Worm (Caenorhabditis elegans): ENCODE measurements around the gene F59E11.5.
A peak's percentile ranks its signal among the peaks of the same experiment; 100 is the strongest.

The F59E11.5 gene

DNA sequence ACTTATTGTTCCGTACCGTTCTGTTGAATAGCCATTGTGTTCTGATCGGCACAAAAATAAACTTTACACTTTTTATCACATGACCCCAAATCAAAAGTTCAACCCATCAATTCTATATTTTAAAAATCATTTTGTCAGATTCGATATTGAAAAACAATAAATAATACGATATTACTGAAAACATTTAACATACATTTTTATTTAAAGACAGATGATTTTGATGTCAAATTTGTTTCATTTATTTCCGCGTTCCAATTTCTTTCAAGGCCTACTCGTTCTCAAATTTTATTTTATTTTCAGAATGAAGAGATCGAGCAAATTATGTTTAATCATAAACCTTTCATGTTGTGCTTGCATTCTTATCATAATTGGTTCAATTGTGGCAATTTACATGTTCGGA lies at the start of gene F59E11.5:
TSS of gene F59E11.5 (plus strand) at position 301 of the 400 bp plus-strand sequence.
- TF ChIP-seq zag-1 (tag; optimal IDR thresholded peaks at IDR 0.05) (no peak), nhr-21 (tag; optimal IDR thresholded peaks at IDR 0.05) (no peak), crh-2 (tag; optimal IDR thresholded peaks at IDR 0.05) (no peak), unc-62 (GFP tag; optimal IDR thresholded peaks at IDR 0.05) (no peak), nhr-25 (tag; optimal IDR thresholded peaks at IDR 0.05) (peak; percentile 35), ceh-82 (tag; optimal IDR thresholded peaks at IDR 0.05) (no peak), F13H6.1 (tag; optimal IDR thresholded peaks at IDR 0.05) (no peak), mab-5 (tag; optimal IDR thresholded peaks at IDR 0.05) (no peak)

DNA sequence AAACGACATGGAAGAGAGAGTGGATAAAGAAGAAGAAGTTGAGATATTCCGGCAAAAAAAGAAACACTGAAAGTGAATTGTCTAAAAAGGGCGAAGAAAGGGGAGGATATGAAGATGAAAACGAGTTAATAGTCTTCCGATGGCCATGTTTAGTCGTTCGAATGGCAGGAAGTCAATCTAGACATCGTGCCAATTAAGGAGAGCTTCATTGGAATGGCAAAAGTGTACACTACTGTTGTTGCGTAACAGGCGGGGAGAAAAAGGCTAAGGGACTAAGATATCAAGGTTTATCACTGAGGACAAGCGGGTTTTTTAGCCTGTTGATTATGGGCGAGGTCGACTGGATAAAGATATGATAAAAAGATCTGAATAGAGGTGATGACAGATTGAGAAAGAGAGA lies 48.8 kb upstream of the F59E11.5 start:
- TF ChIP-seq Y55F3AM.14 (GFP tag; optimal IDR thresholded peaks at IDR 0.05) = no peak
- no peak for TF ChIP-seq peb-1 (tag; optimal IDR thresholded peaks at IDR 0.05)
- TF ChIP-seq elt-3 (tag; optimal IDR thresholded peaks at IDR 0.05) = no peak
- no peak for TF ChIP-seq ZK546.5 (tag; optimal IDR thresholded peaks at IDR 0.05)
- TF ChIP-seq ztf-1 (GFP tag; conservative IDR thresholded peaks at IDR 0.05) = no peak
- TF ChIP-seq crh-2 (tag; optimal IDR thresholded peaks at IDR 0.05) = no peak
- TF ChIP-seq nhr-25 (tag; optimal IDR thresholded peaks at IDR 0.05) = no peak
- TF ChIP-seq sma-9 (GFP tag; optimal IDR thresholded peaks at IDR 0.05) = no peak
- no peak for TF ChIP-seq sma-9 (tag; optimal IDR thresholded peaks at IDR 0.05)
- TF ChIP-seq sma-3 (GFP tag; optimal IDR thresholded peaks at IDR 0.05) = no peak
- TF ChIP-seq blmp-1 (tag; optimal IDR thresholded peaks at IDR 0.05; ENCODE audit: insufficient read depth) = no peak
- no peak for TF ChIP-seq unc-62 (GFP tag; optimal IDR thresholded peaks at IDR 0.05)
- no peak for TF ChIP-seq unc-39 (tag; optimal IDR thresholded peaks at IDR 0.05)
- TF ChIP-seq alr-1 (tag; optimal IDR thresholded peaks at IDR 0.05) = no peak
- TF ChIP-seq nhr-21 (tag; optimal IDR thresholded peaks at IDR 0.05) = no peak

DNA sequence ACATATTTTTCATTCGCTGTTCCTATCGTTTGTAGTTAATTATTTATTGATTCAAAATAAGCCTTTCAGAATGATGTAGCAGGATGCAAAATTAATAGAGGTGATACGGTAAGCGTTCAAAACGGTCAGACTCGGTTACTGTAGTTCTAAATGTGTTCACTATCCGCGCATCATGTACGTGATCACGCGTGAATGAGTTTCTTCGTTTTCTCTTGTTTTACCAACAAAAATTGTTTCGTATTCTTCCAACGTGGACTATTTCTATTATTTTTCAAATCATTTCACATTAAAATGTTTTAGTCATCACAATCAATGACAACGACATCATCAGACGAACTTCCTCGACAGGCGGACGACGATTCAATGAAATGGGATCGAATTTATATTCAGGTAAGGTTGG lies 47.4 kb upstream of the F59E11.5 start, which contains the start of gene gck-1:
TSS of gene gck-1 (plus strand) at position 301 of the 400 bp plus-strand sequence.
- TF ChIP-seq egl-27 (tag; optimal IDR thresholded peaks at IDR 0.05) (no peak), skn-1 (tag; optimal IDR thresholded peaks at IDR 0.05) (no peak), crh-2 (tag; optimal IDR thresholded peaks at IDR 0.05) (no peak), ztf-1 (GFP tag; conservative IDR thresholded peaks at IDR 0.05) (no peak), zag-1 (tag; optimal IDR thresholded peaks at IDR 0.05) (no peak), unc-39 (tag; optimal IDR thresholded peaks at IDR 0.05) (no peak), fos-1 (tag; optimal IDR thresholded peaks at IDR 0.05) (no peak), nhr-237 (tag; optimal IDR thresholded peaks at IDR 0.05) (no peak), ztf-4 (tag; optimal IDR thresholded peaks at IDR 0.05) (no peak), sma-3 (GFP tag; optimal IDR thresholded peaks at IDR 0.05) (no peak), nhr-77 (tag; optimal IDR thresholded peaks at IDR 0.05) (no peak), lin-11 (tag; optimal IDR thresholded peaks at IDR 0.05) (no peak), nhr-10 (tag; optimal IDR thresholded peaks at IDR 0.05) (no peak), R02D3.7 (tag; optimal IDR thresholded peaks at IDR 0.05) (no peak), lsy-2 (tag; optimal IDR thresholded peaks at IDR 0.05) (no peak)

DNA sequence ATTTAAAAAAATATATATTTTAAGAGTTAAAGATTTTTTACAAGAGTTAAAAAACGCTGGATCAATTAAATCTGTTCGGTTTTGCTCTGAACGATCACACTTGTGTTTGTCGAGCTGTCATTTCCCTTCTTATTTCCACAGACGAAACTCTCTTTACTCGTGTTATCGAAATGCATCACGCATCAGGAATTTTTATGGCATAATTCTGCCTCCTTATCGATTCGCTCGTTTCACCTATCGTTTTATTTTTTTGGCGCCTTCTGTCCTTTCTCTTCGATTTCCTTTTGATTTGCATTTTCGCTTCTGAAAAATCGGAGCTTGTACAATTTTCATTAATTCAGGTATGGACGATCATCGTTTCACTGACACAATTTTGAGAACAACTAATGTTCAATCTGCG lies 46.5 kb upstream of the F59E11.5 start:
- TF ChIP-seq fos-1 (tag; optimal IDR thresholded peaks at IDR 0.05) (peak; percentile 66), sma-3 (GFP tag; optimal IDR thresholded peaks at IDR 0.05) (no peak)

DNA sequence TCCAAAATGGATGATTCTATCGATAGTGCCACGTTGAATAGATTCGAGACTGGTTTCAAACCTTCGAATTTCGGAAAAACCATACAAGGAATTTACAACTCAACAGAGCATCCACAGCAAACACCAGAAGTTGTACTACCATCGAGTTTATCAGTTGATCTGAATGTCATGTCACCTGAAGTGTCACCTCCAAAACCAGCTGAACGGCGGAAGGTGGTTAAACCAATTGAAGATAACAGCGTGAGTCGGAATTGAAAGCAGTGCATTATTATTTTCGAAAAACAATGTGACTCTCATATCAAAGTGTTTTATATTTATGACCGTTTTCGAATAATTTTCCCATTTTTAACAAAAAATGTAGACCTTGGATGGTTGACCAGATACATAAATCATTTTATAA lies 45.9 kb upstream of the F59E11.5 start:
- no peak for TF ChIP-seq unc-55 (GFP tag; optimal IDR thresholded peaks at IDR 0.05)
- TF ChIP-seq unc-62 (GFP tag; optimal IDR thresholded peaks at IDR 0.05) = no peak
- no peak for TF ChIP-seq nhr-23 (tag; optimal IDR thresholded peaks at IDR 0.05)
- TF ChIP-seq ceh-16 (tag; optimal IDR thresholded peaks at IDR 0.05) = no peak
- TF ChIP-seq nhr-77 (tag; optimal IDR thresholded peaks at IDR 0.05) = no peak
- TF ChIP-seq snpc-4 (tag; optimal IDR thresholded peaks at IDR 0.05) = no peak
- no peak for TF ChIP-seq dmd-4 (tag; optimal IDR thresholded peaks at IDR 0.05)
- TF ChIP-seq Y55F3AM.14 (GFP tag; optimal IDR thresholded peaks at IDR 0.05) = no peak

DNA sequence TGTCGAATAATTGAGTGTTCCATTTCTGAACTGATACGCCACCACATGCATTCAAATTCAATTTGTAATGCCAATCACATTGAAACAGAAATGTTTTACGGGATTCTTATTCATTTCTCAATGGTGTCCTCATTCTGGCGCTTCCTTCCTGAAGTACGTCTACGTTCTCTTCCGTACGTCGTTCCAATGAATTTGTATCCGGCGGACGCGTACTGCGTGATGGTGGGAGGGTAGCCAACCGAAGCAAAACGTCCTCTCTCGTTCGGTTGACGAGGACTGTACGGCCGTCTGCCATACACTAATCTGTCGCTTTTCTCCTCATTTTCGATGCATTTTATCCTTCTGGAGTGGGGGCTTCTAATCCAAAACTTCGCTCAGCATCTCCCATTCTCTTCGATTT lies 45.0 kb upstream of the F59E11.5 start:
- no peak for TF ChIP-seq lin-13 (GFP tag; optimal IDR thresholded peaks at IDR 0.05)
- TF ChIP-seq unc-55 (GFP tag; optimal IDR thresholded peaks at IDR 0.05) = no peak
- TF ChIP-seq mdl-1 (tag; optimal IDR thresholded peaks at IDR 0.05) = no peak
- TF ChIP-seq nhr-77 (tag; optimal IDR thresholded peaks at IDR 0.05) = no peak
- no peak for TF ChIP-seq ZK546.5 (tag; optimal IDR thresholded peaks at IDR 0.05)
- no peak for TF ChIP-seq crh-2 (tag; optimal IDR thresholded peaks at IDR 0.05)
- TF ChIP-seq nhr-21 (tag; optimal IDR thresholded peaks at IDR 0.05) = no peak
- TF ChIP-seq aly-2 (tag; optimal IDR thresholded peaks at IDR 0.05) = no peak
- no peak for TF ChIP-seq nhr-25 (tag; optimal IDR thresholded peaks at IDR 0.05)
- no peak for TF ChIP-seq C34F6.9 (tag; optimal IDR thresholded peaks at IDR 0.05)

All from whole organism, L2 larva.